Fruit fly (Drosophila melanogaster): ENCODE results near the gene Chd1.

DNA sequence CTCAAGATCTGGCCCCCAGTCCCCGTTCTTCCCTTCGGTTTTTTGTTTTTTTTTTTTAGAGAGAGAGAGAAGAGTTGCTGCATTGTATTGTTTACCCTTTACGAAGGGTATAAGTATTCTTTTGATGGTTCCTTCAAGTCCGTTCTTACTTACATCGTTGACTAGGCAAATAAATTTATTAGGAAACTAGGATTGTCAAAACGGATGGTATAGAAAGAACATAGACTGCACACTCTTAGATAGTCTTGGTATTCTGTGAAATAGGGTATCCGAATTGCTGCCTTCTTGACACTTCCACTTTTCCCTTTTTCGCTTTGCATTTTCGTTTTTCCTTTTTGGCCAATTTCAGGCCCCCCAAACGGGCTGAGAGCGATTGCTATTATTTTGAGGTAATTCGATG is 24.0 kb upstream of the Chd1 start:
- no peak for TF ChIP-seq CG11617 (GFP tag; optimal IDR thresholded peaks at IDR 0.05)
- no peak for TF ChIP-seq CG7045 (GFP tag; optimal IDR thresholded peaks at IDR 0.05)
- no peak for TF ChIP-seq Mnt (GFP tag; optimal IDR thresholded peaks at IDR 0.05)
- no peak for TF ChIP-seq tj (GFP tag; optimal IDR thresholded peaks at IDR 0.05)
- no peak for TF ChIP-seq CG14711 (tag; optimal IDR thresholded peaks at IDR 0.05)
- TF ChIP-seq pad (GFP tag; optimal IDR thresholded peaks at IDR 0.05) = no peak
- no peak for TF ChIP-seq CG7101 (tag; optimal IDR thresholded peaks at IDR 0.05)
- TF ChIP-seq ovo (GFP tag; optimal IDR thresholded peaks at IDR 0.05) = no peak
- TF ChIP-seq kay (GFP tag; ENCODE audit: borderline replicate concordance) = no peak
- TF ChIP-seq Hr96 (GFP tag; optimal IDR thresholded peaks at IDR 0.05) = no peak
- no peak for TF ChIP-seq bab1 (GFP tag; optimal IDR thresholded peaks at IDR 0.05)
- TF ChIP-seq cic (GFP tag; optimal IDR thresholded peaks at IDR 0.05) = no peak
